Worm (Caenorhabditis elegans): Measurements from ENCODE around the gene C44C11.6.
A peak's percentile ranks its signal among the peaks of the same experiment; 100 is the strongest.

C44C11.6 gene

ce11 chrII:12344787-12345186 is at the start of gene C44C11.6 (continued):
- TF ChIP-seq ztf-26 (tag; optimal IDR thresholded peaks at IDR 0.05) (no peak), snpc-3.4 (tag; optimal IDR thresholded peaks at IDR 0.05) (no peak), dox-1 (GFP tag; IDR thresholded peaks at IDR 0.05) (0 out of 2 replicates have a peak, but pooled peaks have one; percentile 30), cebp-1 (GFP tag; IDR thresholded peaks at IDR 0.05) (no peak), cebp-1 (tag; optimal IDR thresholded peaks at IDR 0.05) (peak; percentile 12), nfyb-1 (GFP tag; IDR thresholded peaks at IDR 0.05) (no peak), K12H6.12 (tag; optimal IDR thresholded peaks at IDR 0.05) (no peak), nhr-90 (tag; optimal IDR thresholded peaks at IDR 0.05) (no peak), lsy-27 (tag; optimal IDR thresholded peaks at IDR 0.05; ENCODE audit: borderline replicate concordance, insufficient read depth) (no peak), Y53F4B.3 (GFP tag; IDR thresholded peaks at IDR 0.05) (no peak), mes-4 (tag; optimal IDR thresholded peaks at IDR 0.05) (no peak), tbx-9 (tag; optimal IDR thresholded peaks at IDR 0.05; ENCODE audit: borderline replicate concordance) (no peak), bed-1 (GFP tag; IDR thresholded peaks at IDR 0.05) (no peak), madf-10 (tag; optimal IDR thresholded peaks at IDR 0.05) (no peak), T07F8.4 (tag; optimal IDR thresholded peaks at IDR 0.05) (no peak), somi-1 (GFP tag; optimal IDR thresholded peaks at IDR 0.05) (no peak), F57C9.4 (tag; optimal IDR thresholded peaks at IDR 0.05) (no peak), F10E7.11 (tag; optimal IDR thresholded peaks at IDR 0.05) (no peak)

ce11 chrII:12296591-12296990 is 48.0 kb upstream of the C44C11.6 start:
- TF ChIP-seq Y53G8AR.9 (GFP tag; conservative IDR thresholded peaks at IDR 0.05) (no peak), B0336.3 (GFP tag; IDR thresholded peaks at IDR 0.05) (no peak), madf-6 (GFP tag; IDR thresholded peaks at IDR 0.05) (no peak), rec-8 (tag; optimal IDR thresholded peaks at IDR 0.05) (no peak), somi-1 (GFP tag; optimal IDR thresholded peaks at IDR 0.05) (no peak), ZK185.1 (tag; optimal IDR thresholded peaks at IDR 0.05; ENCODE audit: poor library complexity, severe bottlenecking) (no peak), F49E8.2 (tag; optimal IDR thresholded peaks at IDR 0.05; ENCODE audit: insufficient read depth) (no peak)

- TF ChIP-seq ztf-22 (GFP tag; optimal IDR thresholded peaks at IDR 0.05) (no peak), attf-6 (GFP tag; IDR thresholded peaks at IDR 0.05) (0 out of 2 replicates have a peak, but pooled peaks have one; percentile 36), rcor-1 (GFP tag; IDR thresholded peaks at IDR 0.05) (no peak), mxl-1 (tag; optimal IDR thresholded peaks at IDR 0.05) (no peak), nhr-27 (tag; optimal IDR thresholded peaks at IDR 0.05) (no peak), cebp-1 (GFP tag; IDR thresholded peaks at IDR 0.05) (no peak), cebp-1 (tag; optimal IDR thresholded peaks at IDR 0.05) (no peak), unc-130 (GFP tag; optimal IDR thresholded peaks at IDR 0.05) (no peak), snpc-1.3 (tag; optimal IDR thresholded peaks at IDR 0.05; ENCODE audit: insufficient read depth) (peak; percentile 25), ekl-4 (GFP tag; IDR thresholded peaks at IDR 0.05) (no peak), lir-1 (GFP tag; conservative IDR thresholded peaks at IDR 0.05) (no peak), attf-3 (GFP tag; conservative IDR thresholded peaks at IDR 0.05) (no peak), F37B4.10 (GFP tag; IDR thresholded peaks at IDR 0.05) (no peak), pbrm-1 (GFP tag; IDR thresholded peaks at IDR 0.05) (no peak), lag-1 (GFP tag; IDR thresholded peaks at IDR 0.05) (no peak), gei-17 (GFP tag; optimal IDR thresholded peaks at IDR 0.05) (no peak), ztf-25 (GFP tag; IDR thresholded peaks at IDR 0.05) (no peak), nhr-120 (GFP tag; IDR thresholded peaks at IDR 0.05) (no peak), F49E8.2 (tag; optimal IDR thresholded peaks at IDR 0.05; ENCODE audit: insufficient read depth) (peak; percentile 41)
These were observed 43.9 kb upstream of the C44C11.6 start for ce11 chrII:12300680-12301079.

Data from whole organism, young adult.